Fruit fly (Drosophila melanogaster): ENCODE data around the gene CG31198.

DNA sequence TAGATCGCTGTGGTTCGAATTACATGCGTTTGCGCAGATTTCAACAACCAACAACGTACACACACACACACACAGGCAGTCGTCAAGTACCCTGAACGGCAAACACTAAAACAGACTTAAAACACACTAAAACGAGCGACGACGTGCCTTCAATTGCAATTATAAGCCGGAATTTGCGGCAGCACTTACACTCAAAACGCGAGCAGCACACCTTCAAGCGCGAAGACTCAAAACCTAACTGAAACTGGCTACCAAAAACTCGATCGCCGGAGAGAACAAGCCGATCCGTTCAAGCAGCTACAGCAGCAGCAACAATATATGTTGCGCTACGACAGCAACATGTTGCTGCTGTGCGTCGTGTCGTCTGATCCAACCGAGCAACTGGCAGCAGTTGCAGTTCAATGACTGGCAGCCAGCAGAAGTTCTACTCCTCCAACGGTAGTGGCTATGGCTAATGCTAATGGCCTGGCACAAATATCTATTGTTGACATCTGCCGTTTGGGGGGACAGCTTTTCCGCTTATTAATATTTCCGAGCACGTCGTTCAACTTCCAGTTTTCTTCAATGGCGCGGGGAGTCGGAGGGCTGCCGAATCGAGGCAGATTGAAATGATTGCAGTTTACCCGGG lies 28.3 kb downstream of the CG31198 start, which contains the start of gene tsl:
- TF ChIP-seq CG2129 (GFP tag; IDR thresholded peaks at IDR 0.05; ENCODE audit: partially characterized antibody) (no peak), CG6254 (GFP tag; optimal IDR thresholded peaks at IDR 0.05) (no peak), Pdp1 (GFP tag; optimal IDR thresholded peaks at IDR 0.05) (no peak), CG12391 (tag; optimal IDR thresholded peaks at IDR 0.05) (no peak), pnt (GFP tag; optimal IDR thresholded peaks at IDR 0.05) (no peak), ato (GFP tag; IDR thresholded peaks at IDR 0.05; ENCODE audit: partially characterized antibody) (no peak), Hey (tag; optimal IDR thresholded peaks at IDR 0.05) (no peak), CG14014 (GFP tag; IDR thresholded peaks at IDR 0.05) (no peak), Side (GFP tag; optimal IDR thresholded peaks at IDR 0.05) (no peak), Dbx (GFP tag; IDR thresholded peaks at IDR 0.05) (no peak), bsh (GFP tag; optimal IDR thresholded peaks at IDR 0.05) (no peak), vvl (GFP tag; IDR thresholded peaks at IDR 0.05) (peak; percentile 41; the same call in 1 of the 2 replicates), disco-r (GFP tag; optimal IDR thresholded peaks at IDR 0.05) (no peak), bab2 (GFP tag; optimal IDR thresholded peaks at IDR 0.05) (no peak)

All from whole organism, embryonic.